Fruit fly (Drosophila melanogaster): ENCODE data around the gene Ip259.

Gene Ip259

DNA sequence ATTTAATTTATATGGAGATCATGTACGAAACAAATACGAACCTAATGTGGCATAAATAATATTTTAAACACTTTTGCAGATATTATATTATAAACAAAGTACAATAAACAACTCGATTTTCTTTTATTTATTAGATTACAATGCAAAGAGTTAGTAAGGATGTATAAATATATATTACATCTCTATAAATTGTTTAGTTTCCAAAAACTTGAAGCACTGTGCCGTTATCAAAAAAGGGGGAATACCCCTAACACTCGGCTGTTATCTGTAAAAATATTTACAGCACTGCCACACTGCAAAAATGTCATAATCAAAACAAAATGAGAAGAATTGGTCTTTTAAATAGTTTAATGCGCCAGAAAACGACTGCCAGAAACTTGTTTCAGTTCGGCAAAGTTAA lies 20.4 kb downstream of the Ip259 start, which contains the start of gene CG5188 (continued):
- TF ChIP-seq CG6791 (GFP tag; IDR thresholded peaks at IDR 0.05; ENCODE audit: partially characterized antibody) (0 out of 3 replicates have a peak, but pooled peaks have one; percentile 45), Six4 (GFP tag; optimal IDR thresholded peaks at IDR 0.05) (peak; percentile 10), CG9797 (GFP tag; optimal IDR thresholded peaks at IDR 0.05) (peak; percentile 52), Nf-YB (GFP tag; optimal IDR thresholded peaks at IDR 0.05) (peak; percentile 7), CG10959 (GFP tag; IDR thresholded peaks at IDR 0.05) (no peak), caup (GFP tag; optimal IDR thresholded peaks at IDR 0.05; ENCODE audit: severe bottlenecking) (peak; percentile 47), Camta (GFP tag; optimal IDR thresholded peaks at IDR 0.05) (peak; percentile 2), NC2β (GFP tag; optimal IDR thresholded peaks at IDR 0.05) (peak; percentile 17), CG4404 (GFP tag; IDR thresholded peaks at IDR 0.05) (no peak), CG7271 (tag; optimal IDR thresholded peaks at IDR 0.05) (peak; percentile 20), vvl (GFP tag; IDR thresholded peaks at IDR 0.05) (peak; percentile 79), CG5953 (GFP tag; IDR thresholded peaks at IDR 0.05) (peak; percentile 54; the same call in 1 of the 2 replicates), Fer2 (tag; optimal IDR thresholded peaks at IDR 0.05) (no peak), grn (GFP tag; optimal IDR thresholded peaks at IDR 0.05) (no peak), CG10654 (GFP tag; optimal IDR thresholded peaks at IDR 0.05) (peak; percentile 26), vfl (GFP tag; optimal IDR thresholded peaks at IDR 0.05) (peak; percentile 28), salm (tag; optimal IDR thresholded peaks at IDR 0.05) (peak; percentile 7), CG17361 (GFP tag; IDR thresholded peaks at IDR 0.05) (peak; percentile 69; the same call in 2 of the 3 replicates), CG10147 (GFP tag; optimal IDR thresholded peaks at IDR 0.05) (no peak), YL-1 (GFP tag; optimal IDR thresholded peaks at IDR 0.05) (peak; percentile 82), stwl (tag; optimal IDR thresholded peaks at IDR 0.05) (peak; percentile 90), CG11456 (GFP tag; IDR thresholded peaks at IDR 0.05) (no peak), maf-S (GFP tag; optimal IDR thresholded peaks at IDR 0.05) (no peak), stc (GFP tag; IDR thresholded peaks at IDR 0.05) (peak; percentile 62; the same call in 1 of the 2 replicates), CG15073 (GFP tag; optimal IDR thresholded peaks at IDR 0.05) (no peak), emc (GFP tag; optimal IDR thresholded peaks at IDR 0.05) (no peak), CG8478 (optimal IDR thresholded peaks at IDR 0.05) (no peak), kah (GFP tag; optimal IDR thresholded peaks at IDR 0.05) (no peak), az2 (GFP tag; optimal IDR thresholded peaks at IDR 0.05) (peak; percentile 68), Med (GFP tag) (peak; percentile 65), Pdp1 (GFP tag; optimal IDR thresholded peaks at IDR 0.05) (peak in 1 of 2 experiments; percentile 98), Ets65A (GFP tag) (no peak), ase (GFP tag; IDR thresholded peaks at IDR 0.05) (no peak), CG11504 (tag; optimal IDR thresholded peaks at IDR 0.05) (peak; percentile 65), CG13894 (tag; optimal IDR thresholded peaks at IDR 0.05) (peak; percentile 41), Asciz (GFP tag; optimal IDR thresholded peaks at IDR 0.05) (peak; percentile 42), Hsf (GFP tag; optimal IDR thresholded peaks at IDR 0.05) (peak; percentile 27), pnt (GFP tag; optimal IDR thresholded peaks at IDR 0.05) (peak; percentile 17), CG30403 (GFP tag; optimal IDR thresholded peaks at IDR 0.05) (peak; percentile 50), CG11247 (GFP tag; IDR thresholded peaks at IDR 0.05) (no peak), Hr78 (GFP tag; optimal IDR thresholded peaks at IDR 0.05) (no peak), CG11723 (GFP tag; optimal IDR thresholded peaks at IDR 0.05) (no peak), CG2889 (GFP tag; IDR thresholded peaks at IDR 0.05) (no peak), rib (GFP tag; IDR thresholded peaks at IDR 0.05) (no peak), ara (GFP tag; IDR thresholded peaks at IDR 0.05) (no peak), insv (GFP tag; optimal IDR thresholded peaks at IDR 0.05) (no peak), pb (GFP tag; optimal IDR thresholded peaks at IDR 0.05) (no peak), CG6254 (GFP tag; optimal IDR thresholded peaks at IDR 0.05) (no peak), D19A (tag; optimal IDR thresholded peaks at IDR 0.05) (no peak), Dek (tag; optimal IDR thresholded peaks at IDR 0.05) (peak; percentile 54), CG30020 (tag; optimal IDR thresholded peaks at IDR 0.05) (peak; percentile 83), CG1529 (GFP tag; optimal IDR thresholded peaks at IDR 0.05) (peak; percentile 9)
